Worm (Caenorhabditis elegans): ENCODE measurements around the gene arp-6.

arp-6 gene

DNA sequence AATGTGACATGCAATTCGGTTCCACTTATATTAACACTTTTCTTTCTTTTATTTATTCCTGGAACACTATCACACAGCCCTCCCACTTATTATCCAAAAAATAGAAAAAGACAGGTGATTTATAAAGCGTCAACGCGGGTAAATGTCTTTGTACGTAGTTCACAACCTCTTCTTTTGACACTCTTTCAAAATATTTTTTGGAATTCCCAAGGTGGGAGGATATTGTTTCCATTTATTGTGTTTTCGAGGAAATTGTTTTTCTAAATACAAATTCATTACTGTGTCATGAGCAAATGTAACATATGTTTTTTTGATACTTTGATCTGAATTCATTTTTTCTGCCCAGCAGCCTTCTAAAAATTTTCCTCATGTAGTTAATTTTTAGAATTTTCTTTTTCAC is 20.8 kb upstream of the arp-6 start:
- TF ChIP-seq aly-2 (tag; optimal IDR thresholded peaks at IDR 0.05) (no peak), nhr-12 (tag; optimal IDR thresholded peaks at IDR 0.05) (no peak), mdl-1 (tag; optimal IDR thresholded peaks at IDR 0.05) (no peak), nhr-11 (tag; optimal IDR thresholded peaks at IDR 0.05) (no peak), sea-2 (GFP tag; optimal IDR thresholded peaks at IDR 0.05) (no peak)

DNA sequence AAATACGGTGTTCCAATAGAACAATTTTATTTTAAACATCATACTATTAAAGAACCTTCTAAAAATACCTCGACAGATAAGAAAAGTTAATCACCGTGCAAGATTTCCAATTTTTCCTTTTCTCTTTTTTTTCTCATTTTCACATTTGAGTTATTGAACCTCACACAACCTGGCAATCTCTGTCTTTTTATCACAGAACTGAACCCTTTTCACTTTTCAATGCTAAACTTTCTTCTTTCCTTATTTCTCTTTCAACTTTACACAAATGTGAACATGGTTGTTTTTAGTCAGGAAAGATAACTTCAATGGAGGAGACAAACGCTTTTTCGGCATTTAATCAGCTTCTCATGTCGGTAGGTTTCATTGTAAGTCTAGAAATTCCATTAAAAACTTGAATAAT is 15.7 kb upstream of the arp-6 start, which contains the start of gene T05H10.4:
Gene T05H10.4 (plus strand): TSS at position 301 of the 400 bp plus-strand sequence.
- TF ChIP-seq tbx-2 (tag; optimal IDR thresholded peaks at IDR 0.05) = no peak
- no peak for TF ChIP-seq ceh-9 (tag; optimal IDR thresholded peaks at IDR 0.05)
- no peak for TF ChIP-seq nhr-43 (tag; optimal IDR thresholded peaks at IDR 0.05; ENCODE audit: poor library complexity, severe bottlenecking)
- no peak for TF ChIP-seq R02D3.7 (tag; optimal IDR thresholded peaks at IDR 0.05)
- no peak for TF ChIP-seq ceh-16 (tag; optimal IDR thresholded peaks at IDR 0.05)
- no peak for TF ChIP-seq snpc-4 (tag; optimal IDR thresholded peaks at IDR 0.05)
- TF ChIP-seq nhr-11 (tag; optimal IDR thresholded peaks at IDR 0.05) = no peak
- no peak for TF ChIP-seq unc-62 (GFP tag; optimal IDR thresholded peaks at IDR 0.05)
- TF ChIP-seq nhr-28 (tag; optimal IDR thresholded peaks at IDR 0.05) = no peak
- TF ChIP-seq pha-4 (tag; optimal IDR thresholded peaks at IDR 0.05) = no peak
- TF ChIP-seq zag-1 (tag; optimal IDR thresholded peaks at IDR 0.05) = no peak
- no peak for TF ChIP-seq elt-1 (tag; optimal IDR thresholded peaks at IDR 0.05)
- TF ChIP-seq fos-1 (tag; optimal IDR thresholded peaks at IDR 0.05) = no peak
- TF ChIP-seq aly-2 (tag; optimal IDR thresholded peaks at IDR 0.05) = no peak
- no peak for TF ChIP-seq elt-3 (tag; optimal IDR thresholded peaks at IDR 0.05)

DNA sequence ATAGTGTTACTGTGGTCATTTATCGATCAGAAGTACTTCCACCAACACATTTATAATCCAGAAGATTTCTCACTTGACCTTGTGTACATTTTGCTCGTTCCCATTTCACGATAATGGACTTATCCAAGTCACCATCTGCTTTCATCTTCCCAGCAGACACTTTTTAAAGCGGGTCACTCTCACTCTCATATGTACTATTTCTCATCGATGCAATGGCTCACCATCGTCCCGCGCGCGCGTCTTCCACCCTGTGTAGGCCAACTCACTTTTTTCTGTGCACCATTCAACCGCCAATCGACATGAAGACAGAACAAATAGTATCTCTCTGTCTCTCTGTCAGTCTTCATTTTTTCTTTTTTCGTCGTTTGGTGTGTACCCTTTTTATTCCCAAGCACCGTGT is 15.0 kb upstream of the arp-6 start:
- TF ChIP-seq snpc-4 (tag; optimal IDR thresholded peaks at IDR 0.05) (no peak), ceh-28 (tag; optimal IDR thresholded peaks at IDR 0.05) (no peak), nhr-237 (tag; optimal IDR thresholded peaks at IDR 0.05) (no peak), ama-1 (optimal IDR thresholded peaks at IDR 0.05) (no peak), nhr-43 (tag; optimal IDR thresholded peaks at IDR 0.05; ENCODE audit: poor library complexity, severe bottlenecking) (no peak), egl-27 (tag; optimal IDR thresholded peaks at IDR 0.05) (no peak), pqm-1 (tag; optimal IDR thresholded peaks at IDR 0.05) (no peak), aly-2 (tag; optimal IDR thresholded peaks at IDR 0.05) (no peak), R02D3.7 (tag; optimal IDR thresholded peaks at IDR 0.05) (no peak), sea-2 (GFP tag; optimal IDR thresholded peaks at IDR 0.05) (no peak), nhr-25 (tag; optimal IDR thresholded peaks at IDR 0.05) (no peak), ceh-16 (tag; optimal IDR thresholded peaks at IDR 0.05) (no peak), ZK546.5 (tag; optimal IDR thresholded peaks at IDR 0.05) (no peak), nhr-11 (tag; optimal IDR thresholded peaks at IDR 0.05) (no peak), elt-2 (tag; optimal IDR thresholded peaks at IDR 0.05) (no peak), nhr-28 (tag; optimal IDR thresholded peaks at IDR 0.05) (no peak), nhr-67 (tag; optimal IDR thresholded peaks at IDR 0.05) (no peak)

DNA sequence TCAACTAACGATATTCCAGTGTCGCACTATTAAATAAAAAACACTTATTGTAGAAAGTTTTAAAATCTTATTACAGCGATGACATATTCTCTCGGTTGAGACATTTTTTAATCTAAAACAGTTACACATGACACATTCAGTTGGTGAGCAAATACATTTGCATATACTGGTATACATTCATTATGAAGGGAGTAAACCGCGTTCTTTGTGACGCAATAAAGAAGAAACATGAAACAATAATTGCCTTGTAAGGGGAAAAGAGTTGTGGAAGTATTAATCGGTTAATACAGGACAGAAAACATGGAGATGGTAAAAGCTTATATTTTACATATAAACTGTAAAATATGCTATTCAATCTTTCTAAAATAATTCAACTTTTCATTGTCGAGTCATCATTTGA is 14.2 kb upstream of the arp-6 start:
- TF ChIP-seq elt-1 (tag; optimal IDR thresholded peaks at IDR 0.05) (no peak), zag-1 (tag; optimal IDR thresholded peaks at IDR 0.05) (no peak), eor-1 (tag; optimal IDR thresholded peaks at IDR 0.05) (no peak), ceh-16 (tag; optimal IDR thresholded peaks at IDR 0.05) (no peak)

DNA sequence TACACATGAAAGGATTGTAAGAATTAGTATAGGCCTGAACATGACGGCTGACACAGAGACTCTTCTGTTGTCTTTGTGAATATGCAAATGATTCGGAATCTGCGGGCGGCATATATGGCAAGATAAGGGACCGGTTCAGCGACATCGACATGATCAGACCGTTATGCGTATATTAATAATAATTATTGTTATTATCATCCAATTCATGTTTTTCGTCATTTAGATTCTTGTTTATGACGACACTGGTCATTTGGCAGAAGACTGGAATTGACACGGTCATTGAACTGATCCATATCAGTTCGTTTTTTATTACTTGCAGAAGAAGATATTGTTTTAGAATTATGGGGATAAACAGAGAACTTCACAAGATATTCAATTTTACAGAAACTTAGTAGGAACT is 13.3 kb upstream of the arp-6 start, which contains the start of gene mtre-1:
Gene mtre-1 (minus strand): TSS at position 101 of the 400 bp plus-strand sequence.
- no peak for TF ChIP-seq ama-1 (optimal IDR thresholded peaks at IDR 0.05)

DNA sequence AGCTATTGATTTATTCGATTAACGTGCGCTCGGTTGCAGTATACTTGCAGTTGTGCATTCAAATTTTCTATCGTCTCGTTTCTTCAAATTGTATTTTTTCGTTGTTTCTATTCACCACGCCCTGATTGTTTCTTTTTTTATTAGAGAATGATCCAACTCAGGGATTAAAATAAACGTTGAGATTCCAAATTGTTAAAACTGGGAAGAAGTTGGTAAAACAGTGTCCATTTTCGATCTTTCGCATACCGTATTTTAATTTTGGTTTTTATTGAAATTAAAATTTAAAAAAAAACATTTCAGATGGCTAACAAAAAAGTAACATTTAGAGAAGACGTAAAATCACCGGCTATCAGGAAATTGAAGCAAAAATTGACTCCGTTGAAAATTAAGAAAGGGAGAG is 10.1 kb upstream of the arp-6 start, which contains the start of gene apn-1:
Gene apn-1 (plus strand): TSS at position 301 of the 400 bp plus-strand sequence.
- TF ChIP-seq fos-1 (tag; optimal IDR thresholded peaks at IDR 0.05) = no peak
- no peak for TF ChIP-seq lin-39 (tag; optimal IDR thresholded peaks at IDR 0.05)
- TF ChIP-seq unc-62 (GFP tag; optimal IDR thresholded peaks at IDR 0.05) = no peak
- no peak for TF ChIP-seq sea-2 (GFP tag; optimal IDR thresholded peaks at IDR 0.05)
- TF ChIP-seq fkh-10 (GFP tag; optimal IDR thresholded peaks at IDR 0.05) = no peak
- TF ChIP-seq unc-39 (tag; optimal IDR thresholded peaks at IDR 0.05) = no peak
- no peak for TF ChIP-seq nhr-25 (tag; optimal IDR thresholded peaks at IDR 0.05)
- no peak for TF ChIP-seq nhr-77 (tag; optimal IDR thresholded peaks at IDR 0.05)
- no peak for TF ChIP-seq ama-1 (optimal IDR thresholded peaks at IDR 0.05)
- TF ChIP-seq nfya-1 (tag; optimal IDR thresholded peaks at IDR 0.05; ENCODE audit: insufficient read depth) = no peak
- no peak for TF ChIP-seq zag-1 (tag; optimal IDR thresholded peaks at IDR 0.05)
- TF ChIP-seq ztf-4 (tag; optimal IDR thresholded peaks at IDR 0.05) = no peak
- no peak for TF ChIP-seq nhr-237 (tag; optimal IDR thresholded peaks at IDR 0.05)
- TF ChIP-seq jun-1 (tag; optimal IDR thresholded peaks at IDR 0.05) = no peak
- no peak for TF ChIP-seq pqm-1 (tag; optimal IDR thresholded peaks at IDR 0.05)
